Fruit fly (Drosophila melanogaster) whole organism, wandering third instar larva: ENCODE measurements around the gene CG7789.

ENCODE experiments used
- Abd-B ChIP-seq: fragments of >200 bp; optimal IDR thresholded peaks from 2 replicates; lab custom pipeline; 2017; ENCODE audit warnings: missing biosample characterization, missing genetic modification characterization
- Hr78 ChIP-seq: fragments of >200 bp; optimal IDR thresholded peaks from 2 replicates; lab custom pipeline; 2017; ENCODE audit warnings: missing biosample characterization, missing genetic modification characterization
- N ChIP-seq: fragments of >200 bp; optimal IDR thresholded peaks from 2 replicates; lab custom pipeline; 2018; ENCODE audit warnings: missing biosample characterization, missing external identifiers, missing genetic modification characterization
- OdsH ChIP-seq: fragments of 200-800 bp; sonication (Bioruptor generic); optimal IDR thresholded peaks from 2 replicates; lab custom pipeline; 2016; ENCODE audit warnings: missing biosample characterization, mild to moderate bottlenecking, missing genetic modification characterization
- Vsx2 ChIP-seq: fragments of 200-300, 225-300 bp; sonication (Bioruptor generic); optimal IDR thresholded peaks from 2 replicates; lab custom pipeline; 2018; ENCODE audit warnings: missing biosample characterization, missing genetic modification characterization; ENCODE audit not compliant: partially characterized antibody
- br ChIP-seq: fragments of 200-800 bp; sonication (Bioruptor generic); optimal IDR thresholded peaks from 2 replicates; lab custom pipeline; 2016; ENCODE audit warnings: missing biosample characterization, missing genetic modification characterization
- dsf ChIP-seq: sonication (Bioruptor generic); optimal IDR thresholded peaks from 2 replicates; lab custom pipeline; 2016; ENCODE audit warnings: missing biosample characterization, missing genetic modification characterization, borderline replicate concordance
- foxo ChIP-seq, 2 experiments: fragments of 200-800 bp; sonication (Bioruptor generic); optimal IDR thresholded peaks; 2 replicates in 1 of 2; 3 replicates in 1 of 2; lab custom pipeline; 2016 to 2017; ENCODE audit warnings: missing biosample characterization in 2 of 2, missing genetic modification characterization in 2 of 2
- h ChIP-seq: fragments of 200-800 bp; sonication (Bioruptor generic); optimal IDR thresholded peaks from 3 replicates; lab custom pipeline; 2016; ENCODE audit warnings: missing biosample characterization, mild to moderate bottlenecking, missing genetic modification characterization
- pan ChIP-seq: fragments of >200 bp; optimal IDR thresholded peaks from 2 replicates; lab custom pipeline; 2017

dm6 chr3R:29847126-29847525 lies 44.1 kb downstream of the CG7789 start:
- TF ChIP-seq pan (lab: Kevin White, UChicago): no peak
- TF ChIP-seq br (GFP tag; lab: Kevin White, UChicago): no peak
- no peak for TF ChIP-seq h (GFP tag; lab: Kevin White, UChicago)
- no peak for TF ChIP-seq foxo (GFP tag; optimal IDR thresholded peaks at IDR 0.05; lab: Kevin White, UChicago)
- TF ChIP-seq Hr78: no peak
- TF ChIP-seq N: no peak
- TF ChIP-seq Abd-B (GFP tag; lab: Kevin White, UChicago): no peak
- TF ChIP-seq dsf: no peak
- no peak for TF ChIP-seq OdsH (GFP tag; lab: Kevin White, UChicago)
- no peak for TF ChIP-seq Vsx2 (GFP tag; lab: Kevin White, UChicago)
